Fruit fly (Drosophila melanogaster): ENCODE results near the gene jigr1.
A peak's percentile ranks its signal among the peaks of the same experiment; 100 is the strongest.

jigr1 gene

DNA sequence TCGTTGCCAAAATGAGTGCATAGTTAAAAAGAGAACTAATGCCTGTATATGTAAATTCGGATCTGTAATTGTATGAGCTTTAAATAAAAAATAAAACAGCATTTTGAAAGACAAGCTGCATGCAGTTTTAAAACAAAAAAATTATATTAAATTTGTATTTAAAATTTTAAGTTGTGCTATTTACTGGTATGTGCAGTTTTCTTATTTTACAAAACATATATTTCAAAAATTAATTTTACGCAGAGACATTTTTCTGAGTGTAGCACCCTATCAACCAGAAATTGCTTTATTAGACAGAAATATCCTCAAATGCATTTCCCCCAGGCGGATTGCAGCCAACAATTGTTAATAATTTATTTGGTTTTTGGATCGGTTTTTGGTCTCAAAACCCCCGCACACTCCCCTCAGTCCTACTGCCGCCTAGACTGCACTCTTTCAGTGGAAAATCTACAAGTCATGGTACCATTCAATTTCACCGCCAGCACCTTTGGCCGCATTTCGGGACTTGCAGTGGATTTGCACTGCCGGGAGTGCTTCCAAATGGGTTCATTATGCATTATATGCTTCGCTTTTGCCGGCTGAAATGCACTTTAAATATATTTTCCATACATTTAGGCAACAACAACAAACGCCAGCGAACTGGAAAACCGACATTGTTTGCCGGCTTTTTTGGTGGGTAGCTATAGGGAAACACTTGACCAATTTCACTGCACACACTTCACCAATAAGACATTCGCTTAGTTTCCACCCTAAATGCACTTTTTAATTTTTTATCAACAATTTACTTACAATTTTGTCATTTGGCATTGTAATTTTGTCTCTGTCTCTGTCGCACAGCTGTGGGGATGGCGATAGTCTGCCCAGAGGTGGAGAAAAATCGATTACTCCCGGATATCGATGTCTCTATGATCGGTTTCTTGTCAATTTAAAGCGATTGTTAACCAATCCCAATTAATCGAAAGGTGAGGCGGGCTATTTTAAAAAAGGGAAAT lies 13.5 kb upstream of the jigr1 start, which contains the start of gene Npl4 (continued):
- TF ChIP-seq Dip2 (GFP tag; IDR thresholded peaks at IDR 0.05): no peak
- no peak for TF ChIP-seq CG11398 (GFP tag; optimal IDR thresholded peaks at IDR 0.05)
- TF ChIP-seq Atf6 (GFP tag; IDR thresholded peaks at IDR 0.05): no peak
- TF ChIP-seq vfl (GFP tag; optimal IDR thresholded peaks at IDR 0.05): no peak
- TF ChIP-seq chif (GFP tag; optimal IDR thresholded peaks at IDR 0.05): no peak
- TF ChIP-seq CG9727 (GFP tag; optimal IDR thresholded peaks at IDR 0.05): no peak
- no peak for TF ChIP-seq CG18599 (GFP tag; optimal IDR thresholded peaks at IDR 0.05)
- TF ChIP-seq HLH3B (GFP tag; IDR thresholded peaks at IDR 0.05): peak; percentile 35; the same call in 1 of the 2 replicates
- TF ChIP-seq CG11456 (GFP tag; IDR thresholded peaks at IDR 0.05): no peak
- TF ChIP-seq CG30431 (GFP tag; optimal IDR thresholded peaks at IDR 0.05): no peak
- TF ChIP-seq CkIIα-i1 (GFP tag; IDR thresholded peaks at IDR 0.05): no peak
- peak; percentile 12 for TF ChIP-seq CG12659 (GFP tag; optimal IDR thresholded peaks at IDR 0.05)
- peak; percentile 50; the same call in 1 of the 2 replicates for TF ChIP-seq Xrp1 (GFP tag; IDR thresholded peaks at IDR 0.05)
- no peak for TF ChIP-seq bowl (GFP tag; IDR thresholded peaks at IDR 0.05)
- TF ChIP-seq CG1024 (GFP tag; IDR thresholded peaks at IDR 0.05): 0 out of 2 replicates have a peak, but pooled peaks have one; percentile 9
- no peak for TF ChIP-seq CG1792 (GFP tag; optimal IDR thresholded peaks at IDR 0.05)
- TF ChIP-seq Hey (tag; optimal IDR thresholded peaks at IDR 0.05): no peak
- TF ChIP-seq Nf-YA (GFP tag; IDR thresholded peaks at IDR 0.05): no peak
- TF ChIP-seq NfI (GFP tag; optimal IDR thresholded peaks at IDR 0.05): no peak
- TF ChIP-seq Abd-B (GFP tag; optimal IDR thresholded peaks at IDR 0.05): no peak
- peak; percentile 37 for TF ChIP-seq CG17829 (tag; optimal IDR thresholded peaks at IDR 0.05)
- TF ChIP-seq ham (GFP tag; IDR thresholded peaks at IDR 0.05): no peak
- TF ChIP-seq CG15696 (tag; optimal IDR thresholded peaks at IDR 0.05): no peak
- no peak for TF ChIP-seq CG11085 (GFP tag; IDR thresholded peaks at IDR 0.05)
- TF ChIP-seq CG34376 (GFP tag; optimal IDR thresholded peaks at IDR 0.05): no peak
- TF ChIP-seq Max (GFP tag; optimal IDR thresholded peaks at IDR 0.05): no peak
- peak; percentile 99 for TF ChIP-seq CG6791 (GFP tag; IDR thresholded peaks at IDR 0.05; ENCODE audit: partially characterized antibody)
- TF ChIP-seq Bteb2 (GFP tag; optimal IDR thresholded peaks at IDR 0.05): no peak
- TF ChIP-seq crol (GFP tag; IDR thresholded peaks at IDR 0.05): peak; percentile 94
- TF ChIP-seq Bgb (GFP tag; IDR thresholded peaks at IDR 0.05; ENCODE audit: partially characterized antibody): peak; percentile 98
- no peak for TF ChIP-seq gsb-n (tag; optimal IDR thresholded peaks at IDR 0.05)
- TF ChIP-seq Nf-YB (GFP tag; optimal IDR thresholded peaks at IDR 0.05): no peak
- peak; percentile 99 for TF ChIP-seq Dref (GFP tag; IDR thresholded peaks at IDR 0.05)
- no peak for TF ChIP-seq CG31224 (GFP tag; IDR thresholded peaks at IDR 0.05)
- no peak for TF ChIP-seq Dbx (GFP tag; IDR thresholded peaks at IDR 0.05)
- TF ChIP-seq CHES-1-like (GFP tag; optimal IDR thresholded peaks at IDR 0.05): no peak
- no peak for TF ChIP-seq CG31441 (GFP tag; IDR thresholded peaks at IDR 0.05)
- TF ChIP-seq prd (optimal IDR thresholded peaks at IDR 0.05): no peak
- TF ChIP-seq prd (GFP tag; IDR thresholded peaks at IDR 0.05): 0 out of 3 replicates have a peak, but pooled peaks have one; percentile 10
- TF ChIP-seq CG16779 (GFP tag; IDR thresholded peaks at IDR 0.05): no peak
- TF ChIP-seq p53 (GFP tag; optimal IDR thresholded peaks at IDR 0.05): no peak
- TF ChIP-seq CG30020 (tag; optimal IDR thresholded peaks at IDR 0.05): no peak
- TF ChIP-seq Neu2 (GFP tag; optimal IDR thresholded peaks at IDR 0.05; ENCODE audit: borderline replicate concordance): no peak
- peak; percentile 5 for TF ChIP-seq CG9437 (GFP tag; optimal IDR thresholded peaks at IDR 0.05)
- no peak for TF ChIP-seq Ets65A (GFP tag)
- TF ChIP-seq CG14965 (GFP tag; optimal IDR thresholded peaks at IDR 0.05; ENCODE audit: borderline replicate concordance): no peak
- no peak for TF ChIP-seq kni (GFP tag; optimal IDR thresholded peaks at IDR 0.05)
- no peak for TF ChIP-seq eve (GFP tag; optimal IDR thresholded peaks at IDR 0.05)
- no peak for TF ChIP-seq jumu (GFP tag; optimal IDR thresholded peaks at IDR 0.05)
- TF ChIP-seq GATAe (GFP tag; conservative IDR thresholded peaks at IDR 0.05): no peak
